Fruit fly (Drosophila melanogaster): ENCODE data around the gene CG14252.

DNA sequence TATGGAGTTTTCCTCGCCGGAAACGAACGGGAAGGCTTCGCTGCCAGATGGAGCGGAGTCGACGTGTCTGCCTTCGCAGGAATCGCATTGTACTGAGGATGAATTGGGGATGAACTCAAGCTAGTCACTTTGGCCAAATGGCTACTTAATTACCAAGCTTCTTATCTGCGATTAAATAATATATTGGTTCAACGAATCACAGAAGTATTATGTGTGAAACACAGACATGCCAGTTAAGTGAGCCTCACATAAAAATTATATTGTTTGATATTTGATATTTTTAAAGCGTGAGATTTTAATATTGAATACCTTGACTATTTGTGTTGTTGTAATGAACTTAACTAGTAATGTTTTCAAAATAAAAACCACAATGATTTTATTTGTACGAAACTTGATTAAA is 21.1 kb downstream of the CG14252 start, which contains the start of gene Gr97a:
- TF ChIP-seq sv (GFP tag; optimal IDR thresholded peaks at IDR 0.05) (no peak), brk (GFP tag; optimal IDR thresholded peaks at IDR 0.05) (no peak), h (GFP tag; optimal IDR thresholded peaks at IDR 0.05) (no peak), sage (GFP tag; optimal IDR thresholded peaks at IDR 0.05) (no peak), br (GFP tag; optimal IDR thresholded peaks at IDR 0.05) (no peak), Hr78 (GFP tag; optimal IDR thresholded peaks at IDR 0.05) (no peak)

Data from whole organism, wandering third instar larva.